Fruit fly (Drosophila melanogaster) whole organism, embryonic: ENCODE data around the gene CG17329.

Experiments
- Asciz ChIP-seq: fragments of 200-800 bp; sonication (Bioruptor generic); optimal IDR thresholded peaks from 2 replicates; lab custom pipeline; 2017; ENCODE audit warnings: missing biosample characterization, mild to moderate bottlenecking, missing genetic modification characterization, missing genetic modification reagents
- CG1024 ChIP-seq: fragments of 200-800 bp; sonication (Bioruptor generic); IDR thresholded peaks from 2 replicates; pipeline ENCODE4 v1.3.6; 2022; ENCODE audit warnings: missing biosample characterization, missing genetic modification characterization
- CG11696 ChIP-seq: fragments of 200-800 bp; sonication (Bioruptor generic); IDR thresholded peaks from 2 replicates; pipeline ENCODE4 v1.3.6; 2022; ENCODE audit warnings: missing biosample characterization, missing genetic modification characterization
- CG12155 ChIP-seq: fragments of 200-800 bp; sonication (Bioruptor generic); optimal IDR thresholded peaks from 3 replicates; lab custom pipeline; 2016; ENCODE audit warnings: missing biosample characterization, missing genetic modification characterization
- CG13894 ChIP-seq: fragments of 200-800 bp; sonication (Bioruptor generic); optimal IDR thresholded peaks from 3 replicates; lab custom pipeline; 2018; ENCODE audit warnings: missing biosample characterization, mild to moderate bottlenecking, missing genetic modification characterization, moderate library complexity
- CG16779 ChIP-seq: fragments of 200-800 bp; sonication (Bioruptor generic); IDR thresholded peaks from 2 replicates; pipeline ENCODE4 v1.3.6; 2022; ENCODE audit warnings: missing biosample characterization, missing genetic modification characterization
- CG16813 ChIP-seq: fragments of 200-800 bp; sonication (Bioruptor generic); IDR thresholded peaks from 3 replicates; pipeline ENCODE4 v1.3.6; 2022; ENCODE audit warnings: missing biosample characterization, missing genetic modification characterization; ENCODE audit not compliant: partially characterized antibody
- CG18011 ChIP-seq: fragments of 200-800 bp; sonication (Bioruptor generic); optimal IDR thresholded peaks from 2 replicates; lab custom pipeline; 2017; ENCODE audit warnings: missing biosample characterization, missing genetic modification characterization, mild to moderate bottlenecking, moderate library complexity, missing genotype
- CG2889 ChIP-seq: fragments of 200-800 bp; sonication (Bioruptor generic); IDR thresholded peaks from 3 replicates; pipeline ENCODE4 v1.3.6; 2022; ENCODE audit warnings: missing biosample characterization, missing genetic modification characterization
- CG31441 ChIP-seq: fragments of 200-800 bp; sonication (Bioruptor generic); IDR thresholded peaks from 2 replicates; pipeline ENCODE4 v1.3.6; 2022; ENCODE audit warnings: missing biosample characterization, missing genetic modification characterization
- CG32772 ChIP-seq: fragments of 200-800 bp; sonication (Bioruptor generic); IDR thresholded peaks from 2 replicates; pipeline ENCODE4 v1.3.6; 2022; ENCODE audit warnings: missing biosample characterization, missing genetic modification characterization
- CG33557 ChIP-seq: fragments of 200-800 bp; sonication (Bioruptor generic); optimal IDR thresholded peaks from 2 replicates; lab custom pipeline; 2019; ENCODE audit warnings: missing biosample characterization, mild to moderate bottlenecking, missing genetic modification characterization, moderate library complexity
- CG3726 ChIP-seq: fragments of 200-800 bp; sonication (Bioruptor generic); IDR thresholded peaks from 3 replicates; pipeline ENCODE4, ENCODE4 v1.3.6; 2022; ENCODE audit warnings: missing biosample characterization, missing genetic modification characterization
- CG3995 ChIP-seq: fragments of 200-800 bp; sonication (Bioruptor generic); optimal IDR thresholded peaks from 3 replicates; lab custom pipeline; 2016; ENCODE audit warnings: missing biosample characterization, missing genetic modification characterization
- CG4282 ChIP-seq: fragments of 200-800 bp; sonication (Bioruptor generic); optimal IDR thresholded peaks from 2 replicates; lab custom pipeline; 2016; ENCODE audit warnings: missing biosample characterization, missing genetic modification characterization
- CG7357 ChIP-seq: fragments of 200-800 bp; sonication (Bioruptor generic); IDR thresholded peaks from 3 replicates; pipeline ENCODE4 v1.3.6; 2022; ENCODE audit warnings: missing biosample characterization, missing genetic modification characterization
- CG8281 ChIP-seq: fragments of 200-800 bp; sonication (Bioruptor generic); optimal IDR thresholded peaks from 2 replicates; lab custom pipeline; 2018; ENCODE audit warnings: missing biosample characterization, mild to moderate bottlenecking, missing genetic modification characterization, moderate library complexity
- CG8944 ChIP-seq: fragments of 200-800 bp; sonication (Bioruptor generic); optimal IDR thresholded peaks from 3 replicates; lab custom pipeline; 2016; ENCODE audit warnings: missing biosample characterization, missing genetic modification characterization
- D ChIP-seq, 2 experiments: fragments of 200-800 bp in 1 of 2; fragments of >200 bp in 1 of 2; sonication (Bioruptor generic) in 1 of 2; optimal IDR thresholded peaks; 2 replicates in 1 of 2; 3 replicates in 1 of 2; lab custom pipeline; 2017; ENCODE audit warnings: mild to moderate bottlenecking in 1 of 2, missing biosample characterization in 1 of 2, missing genetic modification characterization in 1 of 2, missing genetic modification reagents in 1 of 2
- Dll ChIP-seq: fragments of 200-800 bp; sonication (Bioruptor generic); IDR thresholded peaks from 4 replicates; pipeline ENCODE4 v1.3.6; 2022; ENCODE audit warnings: missing biosample characterization, missing genetic modification characterization; ENCODE audit not compliant: partially characterized antibody
- Dp ChIP-seq: fragments of 200-800 bp; sonication (Bioruptor generic); optimal IDR thresholded peaks from 2 replicates; lab custom pipeline; 2018; ENCODE audit warnings: missing biosample characterization, mild to moderate bottlenecking, missing genetic modification characterization, moderate library complexity
- Elba2 ChIP-seq: fragments of 200-800 bp; sonication (Bioruptor generic); optimal IDR thresholded peaks from 3 replicates; lab custom pipeline; 2016; ENCODE audit warnings: missing biosample characterization, missing genetic modification characterization
- Hr39 ChIP-seq: fragments of >200 bp; optimal IDR thresholded peaks from 2 replicates; lab custom pipeline; 2017
- MBD-R2 ChIP-seq: fragments of 200-800 bp; sonication (Bioruptor generic); IDR thresholded peaks from 2 replicates; pipeline ENCODE4 v1.3.6; 2022; ENCODE audit warnings: missing biosample characterization, missing genetic modification characterization
- MESR4 ChIP-seq: fragments of 200-800 bp; sonication (Bioruptor generic); optimal IDR thresholded peaks from 2 replicates; lab custom pipeline; 2018; ENCODE audit warnings: missing biosample characterization, mild to moderate bottlenecking, missing genetic modification characterization, moderate library complexity
- Myb ChIP-seq: fragments of 200-800 bp; sonication (Bioruptor generic); optimal IDR thresholded peaks from 2 replicates; lab custom pipeline; 2016; ENCODE audit warnings: missing biosample characterization, missing genetic modification characterization
- NC2β ChIP-seq: fragments of 200-800 bp; sonication (Bioruptor generic); optimal IDR thresholded peaks from 2 replicates; lab custom pipeline; 2016; ENCODE audit warnings: missing biosample characterization, missing genetic modification characterization
- Taf1 ChIP-seq: fragments of 200-800 bp; sonication (Bioruptor generic); IDR thresholded peaks from 2 replicates; pipeline ENCODE4 v1.3.6; 2022; ENCODE audit warnings: missing biosample characterization, missing genetic modification characterization
- Xbp1 ChIP-seq: fragments of 200-800 bp; sonication (Bioruptor generic); optimal IDR thresholded peaks from 3 replicates; lab custom pipeline; 2016; ENCODE audit warnings: missing biosample characterization, mild to moderate bottlenecking, missing genetic modification characterization
- cad ChIP-seq: fragments of >200 bp; optimal IDR thresholded peaks from 2 replicates; lab custom pipeline; 2017; ENCODE audit warnings: missing biosample characterization, missing genetic modification characterization
- fd102C ChIP-seq: fragments of 200-800 bp; sonication (Bioruptor generic); optimal IDR thresholded peaks from 2 replicates; lab custom pipeline; 2018; ENCODE audit warnings: missing biosample characterization, mild to moderate bottlenecking, missing genetic modification characterization, moderate library complexity
- fd3F ChIP-seq: fragments of 200-800 bp; sonication (Bioruptor generic); optimal IDR thresholded peaks from 2 replicates; lab custom pipeline; 2018; ENCODE audit warnings: missing biosample characterization, mild to moderate bottlenecking, missing genetic modification characterization, moderate library complexity
- gcm ChIP-seq: fragments of 200-800 bp; sonication (Bioruptor generic); optimal IDR thresholded peaks from 2 replicates; lab custom pipeline; 2019; ENCODE audit warnings: missing biosample characterization, mild to moderate bottlenecking, missing genetic modification characterization, moderate library complexity
- gfzf ChIP-seq: fragments of 200-800 bp; sonication (Bioruptor generic); optimal IDR thresholded peaks from 2 replicates; lab custom pipeline; 2016; ENCODE audit warnings: missing biosample characterization, mild to moderate bottlenecking, missing genetic modification characterization, moderate library complexity
- lmd ChIP-seq: fragments of 200-800 bp; sonication (Bioruptor generic); IDR thresholded peaks from 2 replicates; pipeline ENCODE4 v1.3.6; 2022; ENCODE audit warnings: missing biosample characterization, missing genetic modification characterization
- mirr ChIP-seq: fragments of 200-800 bp; sonication (Bioruptor generic); optimal IDR thresholded peaks from 3 replicates; lab custom pipeline; 2018; ENCODE audit warnings: missing biosample characterization, mild to moderate bottlenecking, missing genetic modification characterization
- pb ChIP-seq: fragments of 200-800 bp; sonication (Bioruptor generic); optimal IDR thresholded peaks from 3 replicates; lab custom pipeline; 2016; ENCODE audit warnings: missing biosample characterization, missing genetic modification characterization
- prd ChIP-seq, 3 experiments: fragments of >200 bp in 2 of 3; fragments of 200-800 bp in 1 of 3; sonication (Bioruptor generic) in 1 of 3; optimal IDR thresholded peaks in 2 of 3; IDR thresholded peaks in 1 of 3; 2 replicates in 2 of 3; 3 replicates in 1 of 3; pipeline versions ENCODE4 v1.3.6 to Lab custom; 2017 to 2022; ENCODE audit warnings: missing biosample characterization in 1 of 3, missing genetic modification characterization in 1 of 3
- pros ChIP-seq: fragments of 200-800 bp; sonication (Bioruptor generic); optimal IDR thresholded peaks from 3 replicates; lab custom pipeline; 2019; ENCODE audit warnings: missing biosample characterization, mild to moderate bottlenecking, missing genetic modification characterization, moderate library complexity
- ranshi ChIP-seq: fragments of 200-800 bp; sonication (Bioruptor generic); IDR thresholded peaks from 2 replicates; pipeline ENCODE4 v1.3.6; 2022; ENCODE audit warnings: missing biosample characterization, missing genetic modification characterization
- schlank ChIP-seq: fragments of 200-800 bp; sonication (Bioruptor generic); optimal IDR thresholded peaks from 2 replicates; lab custom pipeline; 2018; ENCODE audit warnings: missing biosample characterization, mild to moderate bottlenecking, missing genetic modification characterization
- sim ChIP-seq: fragments of 200-800 bp; sonication (Bioruptor generic); IDR thresholded peaks from 2 replicates; pipeline ENCODE4 v1.3.6; 2022; ENCODE audit warnings: missing biosample characterization, missing genetic modification characterization
- sr ChIP-seq: fragments of 200-800 bp; sonication (Bioruptor generic); IDR thresholded peaks from 3 replicates; pipeline ENCODE4 v1.3.6; 2022; ENCODE audit warnings: missing biosample characterization, missing genetic modification characterization
- stwl ChIP-seq: fragments of 200-800 bp; sonication (Bioruptor generic); optimal IDR thresholded peaks from 3 replicates; lab custom pipeline; 2018; ENCODE audit warnings: missing biosample characterization, mild to moderate bottlenecking, missing genetic modification characterization, moderate library complexity
- tio ChIP-seq: fragments of 200-800 bp; sonication (Bioruptor generic); optimal IDR thresholded peaks from 2 replicates; lab custom pipeline; 2017; ENCODE audit warnings: missing biosample characterization, missing genetic modification characterization, inconsistent platforms
- toy ChIP-seq: fragments of 200-800 bp; sonication (Bioruptor generic); IDR thresholded peaks from 2 replicates; pipeline ENCODE4 v1.3.6; 2022; ENCODE audit warnings: missing biosample characterization, missing genetic modification characterization
- ttk ChIP-seq: fragments of 200-800 bp; sonication (Bioruptor generic); IDR thresholded peaks from 2 replicates; pipeline ENCODE4 v2.1.2; 2022; ENCODE audit warnings: missing biosample characterization, missing genetic modification characterization
- unc-4 ChIP-seq: fragments of 200-800 bp; sonication (Bioruptor generic); IDR thresholded peaks from 2 replicates; pipeline ENCODE4 v1.3.6; 2022; ENCODE audit warnings: missing biosample characterization, missing genetic modification characterization; ENCODE audit not compliant: partially characterized antibody
- wdn ChIP-seq: fragments of 200-800 bp; sonication (Bioruptor generic); IDR thresholded peaks from 2 replicates; pipeline ENCODE4 v1.3.6; 2022; ENCODE audit warnings: missing biosample characterization, missing genetic modification characterization
- wor ChIP-seq: fragments of 200-800 bp; sonication (Bioruptor generic); IDR thresholded peaks from 2 replicates; pipeline ENCODE4 v1.3.6; 2022; ENCODE audit warnings: missing biosample characterization, missing genetic modification characterization

The CG17329 gene

DNA sequence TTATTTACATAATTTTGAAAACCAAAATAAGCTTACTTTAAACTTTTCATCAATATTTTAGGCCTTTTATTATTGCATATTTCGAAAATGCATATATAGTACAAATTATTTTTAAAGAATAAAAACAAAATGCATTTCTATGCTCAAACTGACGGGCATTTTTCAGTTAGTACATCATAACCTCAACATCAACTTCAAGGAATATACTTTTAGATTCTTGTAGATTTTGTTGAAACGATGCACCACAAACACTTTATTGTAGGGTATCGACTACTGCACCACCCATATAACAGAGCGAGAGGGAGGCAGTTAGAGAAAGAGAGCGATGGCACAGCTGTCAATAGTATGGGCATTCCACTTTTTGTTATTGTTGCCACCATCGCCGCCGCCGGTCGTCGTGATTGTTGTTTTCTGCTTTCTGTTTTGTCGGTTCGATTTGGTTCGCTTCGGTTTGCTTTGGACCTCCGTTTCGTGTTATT is 11.3 kb upstream of the CG17329 start (continued):
- TF ChIP-seq sim = peak; percentile 57; the same call in 1 of the 2 replicates
- no peak for TF ChIP-seq wdn
- TF ChIP-seq Dll (GFP tag; lab: Robert Waterston, UW) = no peak
- TF ChIP-seq sr (GFP tag; lab: Robert Waterston, UW) = 0 out of 3 replicates have a peak, but pooled peaks have one; percentile 6
- no peak for TF ChIP-seq CG2889 (GFP tag; lab: Robert Waterston, UW)
- TF ChIP-seq CG16813 (GFP tag; lab: Robert Waterston, UW) = no peak
- no peak for TF ChIP-seq CG11696 (GFP tag; lab: Robert Waterston, UW)
- TF ChIP-seq CG3995 = peak; percentile 41
- TF ChIP-seq Hr39 (lab: Kevin White, UChicago) = no peak
- TF ChIP-seq gcm (GFP tag; lab: Kevin White, UChicago) = peak; percentile 95
- TF ChIP-seq pros (GFP tag; lab: Kevin White, UChicago) = no peak
- TF ChIP-seq CG12155 (GFP tag; lab: Kevin White, UChicago) = peak; percentile 83
- TF ChIP-seq fd102C (GFP tag; lab: Kevin White, UChicago) = no peak
- peak; percentile 86 for TF ChIP-seq NC2β (GFP tag; lab: Kevin White, UChicago)
- TF ChIP-seq CG7357 = peak; percentile 70; the same call in 2 of the 3 replicates
- TF ChIP-seq D (optimal IDR thresholded peaks at IDR 0.05; lab: Kevin White, UChicago) = no peak
- peak; percentile 90 for TF ChIP-seq D (GFP tag; optimal IDR thresholded peaks at IDR 0.05; lab: Kevin White, UChicago)
- TF ChIP-seq tio (GFP tag; lab: Kevin White, UChicago) = peak; percentile 91
- no peak for TF ChIP-seq prd (optimal IDR thresholded peaks at IDR 0.05; lab: Kevin White, UChicago)
- peak; percentile 80 for TF ChIP-seq prd (GFP tag; IDR thresholded peaks at IDR 0.05; lab: Robert Waterston, UW)
- TF ChIP-seq toy = no peak
- TF ChIP-seq CG8281 (tag; lab: Kevin White, UChicago) = peak; percentile 78
- no peak for TF ChIP-seq CG16779 (GFP tag; lab: Robert Waterston, UW)
- TF ChIP-seq fd3F (GFP tag; lab: Kevin White, UChicago) = peak; percentile 85
- TF ChIP-seq schlank (tag; lab: Kevin White, UChicago) = peak; percentile 45
- TF ChIP-seq CG18011 = peak; percentile 71
- TF ChIP-seq Xbp1 = peak; percentile 96
- peak; percentile 74 for TF ChIP-seq cad (GFP tag; lab: Kevin White, UChicago)
- TF ChIP-seq Myb (GFP tag; lab: Kevin White, UChicago) = peak; percentile 46
- peak; percentile 71 for TF ChIP-seq pb (GFP tag; lab: Kevin White, UChicago)
- TF ChIP-seq CG13894 (tag; lab: Kevin White, UChicago) = no peak
- peak; percentile 48 for TF ChIP-seq stwl (tag; lab: Kevin White, UChicago)
- TF ChIP-seq CG8944 (GFP tag; lab: Kevin White, UChicago) = peak; percentile 78
- no peak for TF ChIP-seq mirr (GFP tag; lab: Kevin White, UChicago)
- TF ChIP-seq Elba2 = no peak
- TF ChIP-seq ttk (GFP tag; lab: Robert Waterston, UW) = peak; percentile 76
- TF ChIP-seq Asciz (GFP tag; lab: Kevin White, UChicago) = peak; percentile 96
- peak; percentile 85 for TF ChIP-seq lmd (GFP tag; lab: Robert Waterston, UW)
- 0 out of 2 replicates have a peak, but pooled peaks have one; percentile 18 for TF ChIP-seq Taf1 (GFP tag; lab: Robert Waterston, UW)
- peak; percentile 56; the same call in 1 of the 2 replicates for TF ChIP-seq CG1024 (GFP tag; lab: Robert Waterston, UW)
- TF ChIP-seq wor (GFP tag; lab: Robert Waterston, UW) = peak; percentile 86
- TF ChIP-seq CG4282 = peak; percentile 30
- peak; percentile 69 for TF ChIP-seq ranshi (GFP tag; lab: Robert Waterston, UW)
- no peak for TF ChIP-seq unc-4 (GFP tag; lab: Robert Waterston, UW)
- no peak for TF ChIP-seq Dp (GFP tag; lab: Kevin White, UChicago)
- TF ChIP-seq CG33557 (GFP tag; lab: Kevin White, UChicago) = peak; percentile 76
- TF ChIP-seq CG31441 (GFP tag; lab: Robert Waterston, UW) = peak; percentile 97
- TF ChIP-seq gfzf (GFP tag; lab: Kevin White, UChicago) = no peak
- peak; percentile 71; the same call in 2 of the 3 replicates for TF ChIP-seq CG3726 (GFP tag; lab: Robert Waterston, UW)
- peak; percentile 24 for TF ChIP-seq MESR4 (GFP tag; lab: Kevin White, UChicago)
- TF ChIP-seq CG32772 = peak; percentile 71
- TF ChIP-seq MBD-R2 = no peak
